Worm (Caenorhabditis elegans) whole organism, early embryonic: ENCODE results near the gene C33H5.1.

ENCODE experiments used
- ama-1 ChIP-seq: fragments of 150-350 bp; optimal IDR thresholded peaks from 2 replicates; lab custom pipeline; 2014
- flt-1 ChIP-seq: fragments of 200-800 bp; sonication (Bioruptor generic); IDR thresholded peaks from 2 replicates; pipeline ENCODE4 v1.3.6; 2022; ENCODE audit warnings: missing genetic modification characterization, missing compliant biosample characterization
- hmg-4 ChIP-seq: fragments of 200-800 bp; sonication (Bioruptor generic); optimal IDR thresholded peaks from 2 replicates; lab custom pipeline; 2018; ENCODE audit warnings: mild to moderate bottlenecking, missing genetic modification characterization, missing compliant biosample characterization
- scrt-1 ChIP-seq: fragments of 200-800 bp; sonication (Bioruptor generic); IDR thresholded peaks from 2 replicates; pipeline ENCODE4 v1.3.6; 2022; ENCODE audit warnings: missing genetic modification characterization, missing compliant biosample characterization
- tra-4 ChIP-seq: sonication (generic microtip); optimal IDR thresholded peaks from 2 replicates; lab custom pipeline; 2017; ENCODE audit warnings: missing genetic modification characterization, missing compliant biosample characterization

DNA sequence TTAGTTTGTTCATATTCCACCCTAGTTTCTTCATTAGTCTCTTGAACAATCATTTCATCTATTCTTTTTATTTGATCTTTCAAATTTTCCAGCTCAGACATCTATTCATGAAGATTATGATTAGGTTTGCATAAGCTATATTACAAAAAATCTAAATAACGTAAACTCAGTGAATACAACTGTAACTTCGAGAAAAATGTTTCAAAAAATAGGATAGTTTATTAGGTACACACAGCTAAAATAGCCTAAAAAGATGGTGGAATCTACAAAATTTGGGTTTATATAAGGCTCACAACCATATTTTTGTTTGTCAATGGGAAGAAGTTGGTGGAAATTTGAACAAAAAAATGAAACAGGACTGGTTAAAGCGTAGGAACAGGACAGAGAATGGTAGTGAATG is 4.0 kb downstream of the C33H5.1 start, which contains the start of gene zgpa-1:
- no peak for TF ChIP-seq tra-4
- TF ChIP-seq ama-1 (lab: Kevin White, UChicago) = no peak
- TF ChIP-seq flt-1 (GFP tag; lab: Robert Waterston, UW) = no peak
- TF ChIP-seq scrt-1 (GFP tag; lab: Robert Waterston, UW) = no peak
- TF ChIP-seq hmg-4 (GFP tag; lab: Kevin White, UChicago) = no peak
